Worm (Caenorhabditis elegans) whole organism, L4/young adult: Measurements from ENCODE around the gene F54H12.8.

Source experiments
- dao-5 ChIP-seq: sonication (generic microtip); optimal IDR thresholded peaks from 2 replicates; lab custom pipeline; 2016; ENCODE audit warnings: missing genotype, missing genetic modification characterization, moderate library complexity, missing compliant biosample characterization
- him-1 ChIP-seq: sonication (generic microtip); optimal IDR thresholded peaks from 2 replicates; lab custom pipeline; 2016; ENCODE audit warnings: missing genotype, missing genetic modification reagents, missing genetic modification characterization, missing compliant biosample characterization

- TF ChIP-seq him-1 (no peak), dao-5 (tag; lab: Kevin White, UChicago) (no peak)
Observed at ce11 chrIII:7947677-7948076, 21.3 kb downstream of the F54H12.8 start.
